Fruit fly (Drosophila melanogaster) whole organism, adult: Measurements from ENCODE around the gene CG17261.

Experiments used
- CG11617 ChIP-seq: fragments of 200-800 bp; sonication (Bioruptor generic); optimal IDR thresholded peaks from 2 replicates; lab custom pipeline; 2017; ENCODE audit warnings: mild to moderate bottlenecking, missing biosample characterization, missing genetic modification reagents, missing genetic modification characterization
- CG12768 ChIP-seq: fragments of 200-800 bp; sonication (Bioruptor generic); optimal IDR thresholded peaks from 2 replicates; lab custom pipeline; 2017; ENCODE audit warnings: missing biosample characterization, missing genetic modification characterization, mild to moderate bottlenecking, moderate library complexity, missing genetic modification reagents
- CG14711 ChIP-seq: fragments of 200-800 bp; sonication (Bioruptor generic); optimal IDR thresholded peaks from 2 replicates; lab custom pipeline; 2018; ENCODE audit warnings: missing biosample characterization, mild to moderate bottlenecking, missing genetic modification characterization, moderate library complexity
- CG1620 ChIP-seq: fragments of 200-800 bp; sonication (Bioruptor generic); optimal IDR thresholded peaks from 2 replicates; lab custom pipeline; 2016; ENCODE audit warnings: missing biosample characterization, missing genetic modification characterization
- CG33017 ChIP-seq: fragments of 200-800 bp; sonication (Bioruptor generic); optimal IDR thresholded peaks from 2 replicates; lab custom pipeline; 2018; ENCODE audit warnings: missing biosample characterization, mild to moderate bottlenecking, missing genetic modification characterization, moderate library complexity
- CG5204 ChIP-seq: fragments of 200-800 bp; sonication (Bioruptor generic); optimal IDR thresholded peaks from 2 replicates; lab custom pipeline; 2016; ENCODE audit warnings: missing biosample characterization, missing genetic modification characterization
- CG7045 ChIP-seq: fragments of 200-800 bp; sonication (Bioruptor generic); optimal IDR thresholded peaks from 2 replicates; lab custom pipeline; 2017; ENCODE audit warnings: missing biosample characterization, mild to moderate bottlenecking, missing genetic modification characterization
- CG7101 ChIP-seq: fragments of 200-800 bp; sonication (Bioruptor generic); optimal IDR thresholded peaks from 2 replicates; lab custom pipeline; 2018; ENCODE audit warnings: missing biosample characterization, mild to moderate bottlenecking, missing genetic modification characterization, moderate library complexity
- Clk ChIP-seq: fragments of 200-800 bp; sonication (Bioruptor generic); optimal IDR thresholded peaks from 2 replicates; lab custom pipeline; 2017; ENCODE audit warnings: missing biosample characterization, missing genetic modification characterization
- Crg-1 ChIP-seq: fragments of 200-800 bp; sonication (Bioruptor generic); optimal IDR thresholded peaks from 2 replicates; lab custom pipeline; 2016; ENCODE audit warnings: missing biosample characterization, missing genetic modification characterization
- Hr96 ChIP-seq: fragments of 200-800 bp; sonication (Bioruptor generic); optimal IDR thresholded peaks from 2 replicates; lab custom pipeline; 2016; ENCODE audit warnings: missing biosample characterization, missing genetic modification characterization
- Mnt ChIP-seq: fragments of 200-800 bp; sonication (Bioruptor generic); optimal IDR thresholded peaks from 2 replicates; lab custom pipeline; 2016; ENCODE audit warnings: missing biosample characterization, mild to moderate bottlenecking, missing genetic modification characterization
- bab1 ChIP-seq: fragments of 200-800 bp; sonication (Bioruptor generic); optimal IDR thresholded peaks from 3 replicates; lab custom pipeline; 2019; ENCODE audit warnings: missing biosample characterization, mild to moderate bottlenecking, missing genetic modification characterization, moderate library complexity
- cic ChIP-seq: fragments of 200-800 bp; sonication (Bioruptor generic); optimal IDR thresholded peaks from 2 replicates; lab custom pipeline; 2017; ENCODE audit warnings: missing biosample characterization, mild to moderate bottlenecking, missing genetic modification characterization, moderate library complexity
- cnc ChIP-seq, 2 experiments: fragments of >200 bp; optimal IDR thresholded peaks; 2 replicates each; lab custom pipeline; 2017
- kay ChIP-seq: fragments of 200-800 bp; sonication (Bioruptor generic); peaks from one replicate; lab custom pipeline; 2016; ENCODE audit warnings: missing biosample characterization, missing genetic modification characterization, borderline replicate concordance
- ovo ChIP-seq: fragments of 200-800 bp; sonication (Bioruptor generic); optimal IDR thresholded peaks from 2 replicates; lab custom pipeline; 2016; ENCODE audit warnings: missing biosample characterization, missing genetic modification characterization
- pad ChIP-seq: fragments of 200-800 bp; sonication (Bioruptor generic); optimal IDR thresholded peaks from 3 replicates; lab custom pipeline; 2017; ENCODE audit warnings: missing biosample characterization, missing genetic modification characterization, mild to moderate bottlenecking, moderate library complexity, missing genetic modification reagents
- tj ChIP-seq: fragments of 200-800 bp; sonication (Bioruptor generic); optimal IDR thresholded peaks from 3 replicates; lab custom pipeline; 2017; ENCODE audit warnings: missing biosample characterization, mild to moderate bottlenecking, missing genetic modification characterization, moderate library complexity
- toe ChIP-seq: fragments of 200-800 bp; sonication (Bioruptor generic); optimal IDR thresholded peaks from 2 replicates; lab custom pipeline; 2016; ENCODE audit warnings: missing biosample characterization, missing genetic modification characterization

CG17261 gene

DNA sequence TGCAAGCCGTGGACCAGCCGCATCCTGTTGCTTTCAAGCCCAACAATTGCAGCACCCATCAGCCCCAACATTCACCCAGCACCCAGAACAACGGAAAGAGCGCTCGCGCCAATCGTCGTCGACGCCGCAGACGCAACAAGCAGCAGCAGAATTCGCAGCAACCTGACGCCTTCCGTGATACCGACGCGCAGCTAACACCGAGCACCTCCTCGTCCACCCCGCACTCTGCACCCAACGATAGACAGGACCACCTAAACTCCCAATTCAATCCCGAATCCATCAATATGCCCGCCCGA is 17.2 kb downstream of the CG17261 start:
- TF ChIP-seq kay (no peak), tj (GFP tag; lab: Kevin White, UChicago) (no peak), Mnt (GFP tag; lab: Kevin White, UChicago) (no peak), CG11617 (no peak), Crg-1 (no peak), CG7045 (GFP tag; lab: Kevin White, UChicago) (no peak), CG1620 (GFP tag; lab: Kevin White, UChicago) (no peak), ovo (no peak), pad (no peak), CG12768 (GFP tag; lab: Kevin White, UChicago) (no peak), Clk (no peak), CG33017 (tag; lab: Kevin White, UChicago) (no peak)

DNA sequence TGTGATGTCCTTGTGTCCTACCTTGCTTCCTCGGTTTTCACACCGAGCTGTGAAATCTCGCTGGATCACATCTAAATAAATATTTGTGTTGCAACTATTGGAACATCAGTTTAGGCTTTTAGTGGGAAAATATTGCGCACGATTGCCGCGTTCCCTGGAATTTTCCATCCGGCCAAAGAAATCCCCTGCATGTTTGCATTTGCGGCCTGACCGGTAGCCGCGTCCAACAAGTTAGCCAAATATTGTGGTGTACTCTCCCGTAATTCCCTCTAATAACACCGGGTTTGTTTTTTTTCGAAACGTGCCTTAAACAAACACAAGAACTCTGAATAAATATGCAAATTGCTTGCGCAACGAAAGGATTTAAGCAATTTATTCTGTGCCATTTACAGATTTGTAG is 36.4 kb downstream of the CG17261 start:
- TF ChIP-seq Clk, result no peak
- no peak for TF ChIP-seq CG5204
- no peak for TF ChIP-seq CG14711 (tag; lab: Kevin White, UChicago)
- no peak for TF ChIP-seq cic
- TF ChIP-seq CG12768 (GFP tag; lab: Kevin White, UChicago), result no peak
- TF ChIP-seq bab1, result no peak
- TF ChIP-seq Crg-1, result no peak
- no peak for TF ChIP-seq CG1620 (GFP tag; lab: Kevin White, UChicago)
- no peak for TF ChIP-seq ovo
- no peak for TF ChIP-seq kay
- no peak for TF ChIP-seq CG7101 (tag; lab: Kevin White, UChicago)
- no peak for TF ChIP-seq CG11617
- no peak for TF ChIP-seq CG7045 (GFP tag; lab: Kevin White, UChicago)
- TF ChIP-seq tj (GFP tag; lab: Kevin White, UChicago), result no peak
- TF ChIP-seq Hr96 (GFP tag; lab: Kevin White, UChicago), result no peak
- no peak for TF ChIP-seq CG33017 (tag; lab: Kevin White, UChicago)
- TF ChIP-seq Mnt (GFP tag; lab: Kevin White, UChicago), result no peak
- TF ChIP-seq toe, result no peak

DNA sequence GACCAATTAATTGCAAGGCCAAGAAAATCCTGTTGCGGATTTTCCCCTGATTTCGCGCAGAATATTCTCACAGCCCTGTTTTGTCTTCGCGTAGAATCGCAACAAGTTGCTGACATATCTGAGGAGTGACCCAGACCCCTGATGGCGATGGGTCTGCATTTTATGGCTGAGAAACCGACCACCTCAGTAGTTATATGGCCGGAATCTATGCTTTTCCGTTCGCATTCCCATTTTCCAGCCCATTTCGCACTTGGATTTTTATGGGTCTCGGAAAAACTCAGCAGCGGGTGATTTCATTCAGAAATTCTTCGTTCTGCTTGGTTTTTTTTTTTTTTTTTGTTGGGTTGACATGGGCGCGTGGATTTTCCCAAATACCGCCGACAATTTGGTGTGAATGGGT is 40.5 kb downstream of the CG17261 start:
- TF ChIP-seq Crg-1 (no peak), Mnt (GFP tag; lab: Kevin White, UChicago) (no peak)

DNA sequence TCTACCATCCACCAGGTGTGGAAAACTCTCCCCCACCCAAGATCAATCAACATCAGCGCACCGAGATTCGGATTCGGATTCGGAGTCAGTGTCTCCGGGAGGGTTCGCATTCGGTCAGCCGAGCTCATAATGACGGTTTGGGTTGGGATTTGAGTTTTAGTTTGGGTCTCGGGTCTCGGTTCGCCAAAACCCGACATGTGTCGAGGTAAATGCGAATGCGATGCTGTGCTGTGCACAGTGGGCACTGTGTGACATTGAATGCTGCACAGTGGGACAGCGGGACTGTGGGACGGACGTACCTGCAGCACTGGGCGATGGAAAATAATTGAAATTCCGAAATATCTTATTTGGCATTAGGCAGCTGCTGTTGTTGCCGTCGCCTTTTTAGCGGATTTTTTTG is 41.2 kb downstream of the CG17261 start:
- no peak for TF ChIP-seq pad
- TF ChIP-seq cnc (optimal IDR thresholded peaks at IDR 0.05; lab: Kevin White, UChicago), result no peak
- no peak for TF ChIP-seq ovo
- no peak for TF ChIP-seq CG5204
- no peak for TF ChIP-seq CG11617
- TF ChIP-seq CG12768 (GFP tag; lab: Kevin White, UChicago), result no peak
- TF ChIP-seq Hr96 (GFP tag; lab: Kevin White, UChicago), result no peak
- TF ChIP-seq Crg-1, result no peak
- TF ChIP-seq Mnt (GFP tag; lab: Kevin White, UChicago), result no peak
- TF ChIP-seq CG33017 (tag; lab: Kevin White, UChicago), result no peak
- TF ChIP-seq cic, result no peak
- TF ChIP-seq CG7101 (tag; lab: Kevin White, UChicago), result no peak
- no peak for TF ChIP-seq bab1
- no peak for TF ChIP-seq tj (GFP tag; lab: Kevin White, UChicago)
- TF ChIP-seq Clk, result no peak
- no peak for TF ChIP-seq toe
- no peak for TF ChIP-seq CG7045 (GFP tag; lab: Kevin White, UChicago)
- no peak for TF ChIP-seq kay

DNA sequence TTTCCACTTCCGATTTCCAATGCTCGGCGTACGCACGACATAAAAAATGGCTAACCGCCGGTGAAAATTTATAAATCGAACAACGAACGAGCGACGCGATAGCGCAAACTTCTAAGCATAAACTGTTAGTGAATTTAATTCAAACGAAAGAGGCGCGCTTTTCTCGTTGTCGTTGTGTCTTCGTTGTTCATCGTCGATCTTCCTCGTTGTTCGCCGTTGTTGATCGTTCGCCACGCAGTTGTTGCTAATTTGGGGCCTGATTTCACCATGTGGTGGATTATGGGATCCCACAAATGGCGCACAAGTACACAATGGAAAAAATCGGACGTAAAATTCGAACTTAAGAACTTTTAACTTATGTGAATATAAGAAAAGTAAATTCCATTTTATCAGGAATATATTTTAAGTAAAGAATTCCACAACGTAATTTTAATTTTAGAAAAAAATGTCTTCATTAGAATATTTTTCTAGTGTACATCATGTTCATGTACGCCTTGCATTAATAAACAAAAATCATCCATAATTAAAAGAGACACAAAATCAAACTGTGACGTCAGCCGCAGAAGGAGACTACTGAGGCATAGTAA is 44.0 kb downstream of the CG17261 start:
- TF ChIP-seq CG33017 (tag; lab: Kevin White, UChicago), result peak; percentile 18
- no peak for TF ChIP-seq pad
- no peak for TF ChIP-seq toe
- no peak for TF ChIP-seq Crg-1
- TF ChIP-seq kay, result peak; percentile 28
- peak; percentile 7 for TF ChIP-seq CG7101 (tag; lab: Kevin White, UChicago)
- TF ChIP-seq CG14711 (tag; lab: Kevin White, UChicago), result peak; percentile 52
- TF ChIP-seq CG1620 (GFP tag; lab: Kevin White, UChicago), result no peak
- no peak for TF ChIP-seq ovo
- TF ChIP-seq CG7045 (GFP tag; lab: Kevin White, UChicago), result no peak
- TF ChIP-seq cnc (optimal IDR thresholded peaks at IDR 0.05; lab: Kevin White, UChicago), result no peak

DNA sequence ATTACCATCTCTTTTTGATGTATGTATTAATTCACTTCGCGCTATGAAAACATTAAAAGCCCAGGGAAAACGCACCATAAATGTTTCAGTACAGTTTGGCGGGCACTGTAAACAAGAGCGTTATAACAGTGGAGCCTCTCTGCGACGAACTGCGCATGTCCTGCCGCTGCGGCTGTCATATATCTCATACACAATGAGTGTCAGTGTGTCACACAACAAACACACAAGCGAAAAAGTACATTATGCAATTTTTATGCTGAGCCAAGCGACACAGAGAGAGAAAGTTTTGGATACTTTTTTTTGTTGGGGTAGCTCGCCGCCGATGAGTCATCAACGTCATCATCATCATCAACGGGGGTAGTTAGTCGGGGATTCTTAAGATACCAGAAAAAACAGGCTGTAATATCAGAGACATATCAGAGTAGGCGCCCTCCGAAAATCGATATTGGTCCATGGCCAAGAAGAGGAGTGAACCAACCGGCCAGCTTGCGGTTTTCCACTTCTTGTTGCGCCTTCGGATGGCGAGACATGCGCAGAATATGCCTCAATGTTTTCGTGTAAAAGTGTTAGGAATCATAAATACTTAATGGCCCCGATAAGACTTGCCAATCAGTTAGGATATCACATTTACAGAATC is 46.0 kb downstream of the CG17261 start:
- TF ChIP-seq CG7101 (tag; lab: Kevin White, UChicago) (no peak), kay (no peak), toe (no peak), cnc (optimal IDR thresholded peaks at IDR 0.05; lab: Kevin White, UChicago) (no peak), CG1620 (GFP tag; lab: Kevin White, UChicago) (no peak), tj (GFP tag; lab: Kevin White, UChicago) (no peak), pad (no peak), ovo (no peak), CG7045 (GFP tag; lab: Kevin White, UChicago) (no peak), cic (no peak), Mnt (GFP tag; lab: Kevin White, UChicago) (no peak), bab1 (no peak)

DNA sequence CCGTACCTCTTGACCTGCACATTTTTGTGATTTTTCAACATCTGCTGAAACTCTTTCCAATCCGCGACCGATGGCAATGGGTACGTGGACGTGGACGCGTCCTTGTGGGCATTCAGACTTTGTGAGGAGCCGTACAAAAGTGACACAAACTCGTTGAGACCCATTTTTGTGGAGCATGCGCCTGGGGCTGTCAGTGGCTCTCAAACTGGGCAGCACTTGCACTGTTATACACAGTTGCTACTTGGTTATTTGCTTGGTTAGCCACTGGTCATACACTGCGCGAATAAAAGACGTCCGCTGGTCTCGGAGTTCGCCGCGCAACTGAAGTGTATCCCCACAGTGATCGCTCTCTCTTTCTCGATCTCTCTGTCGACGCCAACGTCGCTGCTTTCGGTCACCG is 47.9 kb downstream of the CG17261 start:
- TF ChIP-seq Crg-1, result no peak
- no peak for TF ChIP-seq cic
- no peak for TF ChIP-seq CG33017 (tag; lab: Kevin White, UChicago)
- no peak for TF ChIP-seq Mnt (GFP tag; lab: Kevin White, UChicago)
- no peak for TF ChIP-seq CG14711 (tag; lab: Kevin White, UChicago)
- no peak for TF ChIP-seq Hr96 (GFP tag; lab: Kevin White, UChicago)
- TF ChIP-seq kay, result no peak
- TF ChIP-seq CG1620 (GFP tag; lab: Kevin White, UChicago), result no peak
- TF ChIP-seq Clk, result no peak
- no peak for TF ChIP-seq CG11617
- no peak for TF ChIP-seq pad
- TF ChIP-seq CG12768 (GFP tag; lab: Kevin White, UChicago), result no peak
- no peak for TF ChIP-seq CG7045 (GFP tag; lab: Kevin White, UChicago)
- TF ChIP-seq tj (GFP tag; lab: Kevin White, UChicago), result no peak
- no peak for TF ChIP-seq toe
- no peak for TF ChIP-seq cnc (optimal IDR thresholded peaks at IDR 0.05; lab: Kevin White, UChicago)
- TF ChIP-seq CG5204, result no peak
- TF ChIP-seq CG7101 (tag; lab: Kevin White, UChicago), result no peak
- TF ChIP-seq bab1, result no peak
- TF ChIP-seq ovo, result no peak
